Worm (Caenorhabditis elegans) whole organism, early embryonic: ENCODE measurements around the gene F35B3.4.

ENCODE experiments used
- B0310.2 ChIP-seq: sonication (generic microtip); optimal IDR thresholded peaks from 2 replicates; lab custom pipeline; 2016; ENCODE audit warnings: mild to moderate bottlenecking, missing genetic modification characterization, missing compliant biosample characterization
- ama-1 ChIP-seq: fragments of 150-350 bp; optimal IDR thresholded peaks from 2 replicates; lab custom pipeline; 2014
- hnd-1 ChIP-seq: sonication (generic microtip); optimal IDR thresholded peaks from 2 replicates; lab custom pipeline; 2016; ENCODE audit warnings: missing genetic modification characterization, missing compliant biosample characterization
- tbx-11 ChIP-seq: fragments of 200-800 bp; sonication (Bioruptor generic); IDR thresholded peaks from 2 replicates; pipeline ENCODE4 v1.3.6; 2022; ENCODE audit warnings: missing genetic modification characterization, missing compliant biosample characterization
- tra-4 ChIP-seq: sonication (generic microtip); optimal IDR thresholded peaks from 2 replicates; lab custom pipeline; 2017; ENCODE audit warnings: missing genetic modification characterization, missing compliant biosample characterization

- TF ChIP-seq tra-4 (tag; lab: Kevin White, UChicago): no peak
- no peak for TF ChIP-seq ama-1 (lab: Kevin White, UChicago)
- no peak for TF ChIP-seq B0310.2 (tag; lab: Kevin White, UChicago)
- TF ChIP-seq tbx-11: no peak
- TF ChIP-seq hnd-1 (tag; lab: Kevin White, UChicago): no peak
These were observed 13.4 kb upstream of the F35B3.4 start for ce11 chrX:17034193-17034592.
